Fruit fly (Drosophila melanogaster) whole organism, adult: ENCODE results near the gene Arl6IP1.

Experiments
- CG11617 ChIP-seq: fragments of 200-800 bp; sonication (Bioruptor generic); optimal IDR thresholded peaks from 2 replicates; lab custom pipeline; 2017; ENCODE audit warnings: mild to moderate bottlenecking, missing biosample characterization, missing genetic modification reagents, missing genetic modification characterization
- CG12768 ChIP-seq: fragments of 200-800 bp; sonication (Bioruptor generic); optimal IDR thresholded peaks from 2 replicates; lab custom pipeline; 2017; ENCODE audit warnings: missing biosample characterization, missing genetic modification characterization, mild to moderate bottlenecking, moderate library complexity, missing genetic modification reagents
- CG14711 ChIP-seq: fragments of 200-800 bp; sonication (Bioruptor generic); optimal IDR thresholded peaks from 2 replicates; lab custom pipeline; 2018; ENCODE audit warnings: missing biosample characterization, mild to moderate bottlenecking, missing genetic modification characterization, moderate library complexity
- CG1620 ChIP-seq: fragments of 200-800 bp; sonication (Bioruptor generic); optimal IDR thresholded peaks from 2 replicates; lab custom pipeline; 2016; ENCODE audit warnings: missing biosample characterization, missing genetic modification characterization
- CG33017 ChIP-seq: fragments of 200-800 bp; sonication (Bioruptor generic); optimal IDR thresholded peaks from 2 replicates; lab custom pipeline; 2018; ENCODE audit warnings: missing biosample characterization, mild to moderate bottlenecking, missing genetic modification characterization, moderate library complexity
- CG5204 ChIP-seq: fragments of 200-800 bp; sonication (Bioruptor generic); optimal IDR thresholded peaks from 2 replicates; lab custom pipeline; 2016; ENCODE audit warnings: missing biosample characterization, missing genetic modification characterization
- CG7045 ChIP-seq: fragments of 200-800 bp; sonication (Bioruptor generic); optimal IDR thresholded peaks from 2 replicates; lab custom pipeline; 2017; ENCODE audit warnings: missing biosample characterization, mild to moderate bottlenecking, missing genetic modification characterization
- CG7101 ChIP-seq: fragments of 200-800 bp; sonication (Bioruptor generic); optimal IDR thresholded peaks from 2 replicates; lab custom pipeline; 2018; ENCODE audit warnings: missing biosample characterization, mild to moderate bottlenecking, missing genetic modification characterization, moderate library complexity
- Clk ChIP-seq: fragments of 200-800 bp; sonication (Bioruptor generic); optimal IDR thresholded peaks from 2 replicates; lab custom pipeline; 2017; ENCODE audit warnings: missing biosample characterization, missing genetic modification characterization
- Crg-1 ChIP-seq: fragments of 200-800 bp; sonication (Bioruptor generic); optimal IDR thresholded peaks from 2 replicates; lab custom pipeline; 2016; ENCODE audit warnings: missing biosample characterization, missing genetic modification characterization
- Hr96 ChIP-seq: fragments of 200-800 bp; sonication (Bioruptor generic); optimal IDR thresholded peaks from 2 replicates; lab custom pipeline; 2016; ENCODE audit warnings: missing biosample characterization, missing genetic modification characterization
- Mnt ChIP-seq: fragments of 200-800 bp; sonication (Bioruptor generic); optimal IDR thresholded peaks from 2 replicates; lab custom pipeline; 2016; ENCODE audit warnings: missing biosample characterization, mild to moderate bottlenecking, missing genetic modification characterization
- bab1 ChIP-seq: fragments of 200-800 bp; sonication (Bioruptor generic); optimal IDR thresholded peaks from 3 replicates; lab custom pipeline; 2019; ENCODE audit warnings: missing biosample characterization, mild to moderate bottlenecking, missing genetic modification characterization, moderate library complexity
- cic ChIP-seq: fragments of 200-800 bp; sonication (Bioruptor generic); optimal IDR thresholded peaks from 2 replicates; lab custom pipeline; 2017; ENCODE audit warnings: missing biosample characterization, mild to moderate bottlenecking, missing genetic modification characterization, moderate library complexity
- cnc ChIP-seq, 2 experiments: fragments of >200 bp; optimal IDR thresholded peaks; 2 replicates each; lab custom pipeline; 2017
- kay ChIP-seq: fragments of 200-800 bp; sonication (Bioruptor generic); peaks from one replicate; lab custom pipeline; 2016; ENCODE audit warnings: missing biosample characterization, missing genetic modification characterization, borderline replicate concordance
- ovo ChIP-seq: fragments of 200-800 bp; sonication (Bioruptor generic); optimal IDR thresholded peaks from 2 replicates; lab custom pipeline; 2016; ENCODE audit warnings: missing biosample characterization, missing genetic modification characterization
- pad ChIP-seq: fragments of 200-800 bp; sonication (Bioruptor generic); optimal IDR thresholded peaks from 3 replicates; lab custom pipeline; 2017; ENCODE audit warnings: missing biosample characterization, missing genetic modification characterization, mild to moderate bottlenecking, moderate library complexity, missing genetic modification reagents
- tj ChIP-seq: fragments of 200-800 bp; sonication (Bioruptor generic); optimal IDR thresholded peaks from 3 replicates; lab custom pipeline; 2017; ENCODE audit warnings: missing biosample characterization, mild to moderate bottlenecking, missing genetic modification characterization, moderate library complexity
- toe ChIP-seq: fragments of 200-800 bp; sonication (Bioruptor generic); optimal IDR thresholded peaks from 2 replicates; lab custom pipeline; 2016; ENCODE audit warnings: missing biosample characterization, missing genetic modification characterization

The Arl6IP1 gene

DNA sequence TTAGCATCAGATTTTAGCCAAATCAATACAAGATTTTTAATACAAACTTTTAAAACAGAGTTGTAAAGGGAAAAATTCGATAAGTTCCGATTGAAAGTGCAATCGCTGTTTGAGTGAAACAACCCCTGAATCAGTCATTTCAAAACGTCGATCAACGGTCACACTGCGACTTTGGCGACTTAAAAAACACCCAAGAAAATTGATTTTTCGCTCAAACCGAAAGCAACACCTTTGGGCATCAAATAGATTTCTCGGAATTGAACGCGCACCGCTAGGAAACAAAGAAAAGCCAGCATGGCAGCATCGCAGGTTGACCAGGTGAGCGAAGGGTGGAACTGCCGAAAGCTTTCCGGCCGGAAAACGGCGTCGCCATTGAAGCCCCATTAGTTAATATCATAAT is at the start of gene Arl6IP1:
Gene Arl6IP1, plus strand, starts transcription at position 15 of the 400 bp plus-strand sequence.
- TF ChIP-seq Clk (GFP tag; lab: Kevin White, UChicago) = no peak
- TF ChIP-seq CG7101 (tag; lab: Kevin White, UChicago) = no peak
- no peak for TF ChIP-seq pad (GFP tag; lab: Kevin White, UChicago)
- TF ChIP-seq bab1 (GFP tag; lab: Kevin White, UChicago) = peak; percentile 23
- peak; percentile 57 for TF ChIP-seq CG14711 (tag; lab: Kevin White, UChicago)
- TF ChIP-seq CG11617 (GFP tag; lab: Kevin White, UChicago) = no peak
- no peak for TF ChIP-seq toe (GFP tag; lab: Kevin White, UChicago)
- no peak for TF ChIP-seq cic (GFP tag; lab: Kevin White, UChicago)

DNA sequence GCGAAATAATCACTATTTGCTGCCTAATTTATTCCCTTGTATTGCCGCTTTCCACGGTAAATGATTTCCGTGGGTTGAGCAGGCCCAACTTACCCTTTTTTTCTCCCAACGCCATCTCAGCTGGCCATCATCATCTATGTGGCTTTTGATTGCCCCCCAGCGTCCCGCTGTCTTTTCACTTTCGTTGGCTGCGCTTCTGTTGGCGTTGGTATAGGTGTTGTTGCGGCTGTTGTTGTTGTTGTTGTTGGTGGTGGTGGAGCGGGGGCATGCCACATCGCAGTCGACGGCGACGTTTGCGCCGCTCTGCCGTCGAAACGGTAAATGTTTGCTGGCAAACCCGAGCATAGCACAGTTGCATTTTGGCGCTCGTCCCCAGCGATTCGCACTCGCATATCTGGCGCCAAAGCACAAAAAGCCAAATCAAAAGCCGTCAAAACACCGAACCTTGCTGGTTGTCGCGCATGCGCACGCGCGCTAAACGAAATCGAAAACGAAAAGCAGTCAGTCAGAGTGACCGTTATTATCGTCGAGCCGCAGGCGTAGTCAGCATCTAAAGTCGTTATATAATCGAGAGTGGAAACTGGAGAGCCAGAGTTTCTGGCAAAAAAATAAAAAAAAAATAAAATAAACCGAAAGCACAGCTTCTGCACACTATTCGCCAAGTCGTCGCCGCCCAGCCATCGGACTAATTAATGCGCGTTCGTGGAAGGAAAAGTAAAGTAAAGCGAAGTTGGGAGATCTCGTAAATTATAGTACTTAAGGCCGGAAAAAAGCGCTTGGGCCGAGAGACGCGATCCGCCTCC is 49.1 kb upstream of the Arl6IP1 start, which contains the start of gene CG14892:
Gene CG14892, plus strand, starts transcription at position 359 of the 803 bp plus-strand sequence.
- TF ChIP-seq CG14711 (tag; lab: Kevin White, UChicago) (no peak), CG33017 (tag; lab: Kevin White, UChicago) (no peak), cic (GFP tag; lab: Kevin White, UChicago) (no peak), ovo (GFP tag; lab: Kevin White, UChicago) (no peak), bab1 (GFP tag; lab: Kevin White, UChicago) (no peak), Mnt (GFP tag; lab: Kevin White, UChicago) (no peak), toe (GFP tag; lab: Kevin White, UChicago) (no peak), pad (GFP tag; lab: Kevin White, UChicago) (no peak), CG12768 (GFP tag; lab: Kevin White, UChicago) (no peak), tj (no peak)

DNA sequence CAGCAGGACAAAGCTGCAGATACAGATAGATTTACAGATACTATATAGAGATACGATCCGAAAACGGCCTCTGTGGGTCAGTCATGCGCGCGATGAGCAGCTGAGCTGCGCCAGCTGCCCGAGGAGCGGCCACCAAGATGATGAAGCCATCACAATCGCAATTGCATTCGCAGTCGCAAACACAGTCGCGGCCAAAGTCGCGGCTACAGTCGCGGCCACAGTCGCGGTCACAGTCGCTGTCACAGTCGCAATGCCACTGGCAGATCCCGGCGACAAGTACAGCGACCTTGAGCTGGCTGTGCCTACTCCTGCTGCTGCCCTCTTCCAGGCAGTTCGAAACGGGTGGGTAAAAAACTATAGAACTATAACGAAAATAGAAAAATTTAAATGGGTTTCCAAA is 48.4 kb upstream of the Arl6IP1 start:
- TF ChIP-seq Mnt (GFP tag; lab: Kevin White, UChicago) (no peak), CG33017 (tag; lab: Kevin White, UChicago) (no peak), kay (no peak), CG12768 (GFP tag; lab: Kevin White, UChicago) (no peak), CG1620 (GFP tag; lab: Kevin White, UChicago) (no peak), cic (GFP tag; lab: Kevin White, UChicago) (no peak), Hr96 (no peak)

DNA sequence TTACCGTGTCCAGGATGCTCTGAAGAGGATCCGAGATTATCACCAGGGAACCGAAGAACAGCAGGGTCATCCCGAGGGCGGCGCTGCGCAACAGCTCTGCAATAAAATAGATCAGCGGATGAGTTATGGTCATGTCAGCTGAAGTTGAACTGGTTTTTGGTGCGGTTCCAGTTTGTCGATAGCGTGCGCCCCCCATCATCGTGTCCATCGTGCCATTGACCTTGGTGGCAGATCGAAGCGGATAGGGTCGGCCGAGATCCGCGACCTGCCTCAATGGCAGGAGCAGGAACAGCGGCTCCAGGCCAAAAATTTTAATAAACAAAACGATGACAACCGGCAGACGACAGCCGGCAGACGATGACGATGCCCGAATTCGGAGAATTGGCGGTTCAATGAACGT is 43.8 kb upstream of the Arl6IP1 start:
- TF ChIP-seq Mnt (GFP tag; lab: Kevin White, UChicago) (no peak), toe (GFP tag; lab: Kevin White, UChicago) (no peak), CG33017 (tag; lab: Kevin White, UChicago) (no peak), CG5204 (GFP tag; lab: Kevin White, UChicago) (no peak), CG11617 (GFP tag; lab: Kevin White, UChicago) (no peak), tj (no peak), ovo (GFP tag; lab: Kevin White, UChicago) (no peak), kay (no peak), CG7101 (tag; lab: Kevin White, UChicago) (no peak), cnc (optimal IDR thresholded peaks at IDR 0.05; lab: Kevin White, UChicago) (no peak), CG14711 (tag; lab: Kevin White, UChicago) (no peak), Hr96 (no peak), bab1 (GFP tag; lab: Kevin White, UChicago) (no peak), pad (GFP tag; lab: Kevin White, UChicago) (no peak), CG1620 (GFP tag; lab: Kevin White, UChicago) (no peak), CG7045 (GFP tag; lab: Kevin White, UChicago) (no peak)

DNA sequence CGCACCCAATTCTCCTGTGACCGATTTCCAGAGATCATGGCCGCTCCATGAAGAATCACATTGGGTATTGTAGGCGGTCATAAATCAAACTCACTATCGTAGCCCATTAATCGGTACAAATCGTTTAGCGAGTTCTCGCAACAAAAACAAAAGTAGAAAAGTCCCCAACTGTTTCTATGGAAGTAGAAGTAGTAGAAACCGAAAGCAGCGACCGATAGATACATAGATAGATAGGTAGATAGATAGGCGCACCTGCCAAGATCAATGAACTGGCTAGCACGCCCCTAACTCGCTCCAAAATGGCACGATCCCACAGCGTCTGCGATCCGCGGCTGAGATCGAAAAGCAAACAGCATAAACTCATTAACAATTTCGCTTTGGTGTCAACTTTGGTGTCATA is 42.7 kb upstream of the Arl6IP1 start:
- TF ChIP-seq Mnt (GFP tag; lab: Kevin White, UChicago) (no peak), bab1 (GFP tag; lab: Kevin White, UChicago) (no peak), CG7101 (tag; lab: Kevin White, UChicago) (no peak), CG7045 (GFP tag; lab: Kevin White, UChicago) (no peak), pad (GFP tag; lab: Kevin White, UChicago) (no peak), kay (no peak), cnc (optimal IDR thresholded peaks at IDR 0.05; lab: Kevin White, UChicago) (no peak), CG12768 (GFP tag; lab: Kevin White, UChicago) (no peak), Hr96 (no peak), tj (no peak), ovo (GFP tag; lab: Kevin White, UChicago) (no peak), CG14711 (tag; lab: Kevin White, UChicago) (no peak), Clk (GFP tag; lab: Kevin White, UChicago) (no peak), toe (GFP tag; lab: Kevin White, UChicago) (no peak), CG11617 (GFP tag; lab: Kevin White, UChicago) (no peak), CG33017 (tag; lab: Kevin White, UChicago) (no peak), Crg-1 (GFP tag; lab: Kevin White, UChicago) (no peak)

DNA sequence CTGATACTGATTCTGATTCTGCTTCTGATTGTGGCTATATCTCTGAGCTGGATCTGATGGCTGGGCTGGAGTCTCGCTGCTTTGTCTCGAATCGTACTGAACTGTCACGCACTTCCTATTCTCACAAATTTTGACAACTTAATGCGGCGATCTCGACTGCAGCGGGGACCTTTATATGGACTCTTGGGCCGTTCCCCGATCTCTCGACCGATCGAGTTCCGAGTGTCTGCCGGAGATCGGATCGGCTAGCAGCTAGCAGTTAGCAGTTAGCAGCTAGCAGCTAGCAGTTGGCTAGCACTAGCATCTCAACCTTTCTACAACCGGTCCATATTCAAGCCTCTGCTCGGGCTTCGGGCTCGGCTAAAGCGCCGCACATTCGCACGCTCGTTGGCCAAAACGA is 38.7 kb upstream of the Arl6IP1 start, which contains the start of gene CG10345:
Gene CG10345, minus strand, starts transcription at position 147 of the 400 bp plus-strand sequence.
- no peak for TF ChIP-seq CG5204 (GFP tag; lab: Kevin White, UChicago)
- no peak for TF ChIP-seq pad (GFP tag; lab: Kevin White, UChicago)
- TF ChIP-seq cnc (optimal IDR thresholded peaks at IDR 0.05; lab: Kevin White, UChicago) = no peak
- no peak for TF ChIP-seq CG33017 (tag; lab: Kevin White, UChicago)
- TF ChIP-seq kay = no peak
- no peak for TF ChIP-seq Hr96
- no peak for TF ChIP-seq bab1 (GFP tag; lab: Kevin White, UChicago)
- no peak for TF ChIP-seq CG7045 (GFP tag; lab: Kevin White, UChicago)
